Fruit fly (Drosophila melanogaster): ENCODE results near the gene Shaw.

- TF ChIP-seq psq (optimal IDR thresholded peaks at IDR 0.05) (no peak), EcR (GFP tag; optimal IDR thresholded peaks at IDR 0.05) (no peak)
These were observed 16.5 kb upstream of the Shaw start, which contains the start of gene CG43145 for dm6 chr2L:3701526-3701925.

Data from whole organism.